Fruit fly (Drosophila melanogaster) whole organism, embryonic: ENCODE measurements around the gene CG42324.

Source experiments
- ATbp ChIP-seq: fragments of 200-800 bp; sonication (Bioruptor generic); optimal IDR thresholded peaks from 2 replicates; lab custom pipeline; 2017; ENCODE audit warnings: missing biosample characterization, mild to moderate bottlenecking, missing genetic modification characterization, missing genetic modification reagents
- Bdp1 ChIP-seq: fragments of 200-800 bp; sonication (Bioruptor generic); optimal IDR thresholded peaks from 3 replicates; lab custom pipeline; 2016; ENCODE audit warnings: missing biosample characterization, missing genetic modification characterization
- Blimp-1 ChIP-seq: fragments of 200-800 bp; sonication (Bioruptor generic); optimal IDR thresholded peaks from 3 replicates; lab custom pipeline; 2018; ENCODE audit warnings: missing biosample characterization, missing genetic modification characterization, mild to moderate bottlenecking, moderate library complexity, missing genetic modification reagents
- C15 ChIP-seq: fragments of 200-800 bp; sonication (Bioruptor generic); IDR thresholded peaks from 3 replicates; pipeline ENCODE4 v1.3.6; 2022; ENCODE audit warnings: missing biosample characterization, missing genetic modification characterization
- CG10267 ChIP-seq: fragments of 200-800 bp; sonication (Bioruptor generic); optimal IDR thresholded peaks from 2 replicates; lab custom pipeline; 2018; ENCODE audit warnings: missing biosample characterization, mild to moderate bottlenecking, missing genetic modification characterization, moderate library complexity
- CG11398 ChIP-seq: fragments of 200-800 bp; sonication (Bioruptor generic); optimal IDR thresholded peaks from 2 replicates; lab custom pipeline; 2016; ENCODE audit warnings: missing biosample characterization, missing genetic modification characterization
- CG11560 ChIP-seq: fragments of 200-800 bp; sonication (Bioruptor generic); IDR thresholded peaks from 3 replicates; pipeline ENCODE4 v1.3.6; 2022; ENCODE audit warnings: missing biosample characterization, missing genetic modification characterization
- CG14710 ChIP-seq: fragments of 200-800 bp; sonication (Bioruptor generic); optimal IDR thresholded peaks from 3 replicates; lab custom pipeline; 2019; ENCODE audit warnings: missing biosample characterization, mild to moderate bottlenecking, missing genetic modification characterization, moderate library complexity
- CG1832 ChIP-seq: fragments of 200-800 bp; sonication (Bioruptor generic); optimal IDR thresholded peaks from 2 replicates; lab custom pipeline; 2017; ENCODE audit warnings: missing biosample characterization, mild to moderate bottlenecking, missing genetic modification characterization, inconsistent platforms
- CG2889 ChIP-seq: fragments of 200-800 bp; sonication (Bioruptor generic); IDR thresholded peaks from 3 replicates; pipeline ENCODE4 v1.3.6; 2022; ENCODE audit warnings: missing biosample characterization, missing genetic modification characterization
- CG31365 ChIP-seq: fragments of 200-800 bp; sonication (Bioruptor generic); optimal IDR thresholded peaks from 2 replicates; lab custom pipeline; 2018; ENCODE audit warnings: missing biosample characterization, mild to moderate bottlenecking, missing genetic modification characterization
- CG32532 ChIP-seq: fragments of 200-800 bp; sonication (Bioruptor generic); IDR thresholded peaks from 2 replicates; pipeline ENCODE4 v1.3.6; 2022; ENCODE audit warnings: missing biosample characterization, missing genetic modification characterization
- CG3726 ChIP-seq: fragments of 200-800 bp; sonication (Bioruptor generic); IDR thresholded peaks from 3 replicates; pipeline ENCODE4, ENCODE4 v1.3.6; 2022; ENCODE audit warnings: missing biosample characterization, missing genetic modification characterization
- CG4282 ChIP-seq: fragments of 200-800 bp; sonication (Bioruptor generic); optimal IDR thresholded peaks from 2 replicates; lab custom pipeline; 2016; ENCODE audit warnings: missing biosample characterization, missing genetic modification characterization
- CG4707 ChIP-seq: fragments of 200-800 bp; sonication (Bioruptor generic); optimal IDR thresholded peaks from 2 replicates; lab custom pipeline; 2018; ENCODE audit warnings: missing biosample characterization, mild to moderate bottlenecking, missing genetic modification characterization, moderate library complexity
- CG6765 ChIP-seq: fragments of 200-800 bp; sonication (Bioruptor generic); optimal IDR thresholded peaks from 3 replicates; lab custom pipeline; 2017; ENCODE audit warnings: missing biosample characterization, mild to moderate bottlenecking, missing genetic modification characterization
- CG6813 ChIP-seq: fragments of 200-800 bp; sonication (Bioruptor generic); optimal IDR thresholded peaks from 2 replicates; lab custom pipeline; 2017; ENCODE audit warnings: missing biosample characterization, missing genetic modification characterization, mild to moderate bottlenecking, moderate library complexity, missing genetic modification reagents
- CG8388 ChIP-seq: fragments of 200-800 bp; sonication (Bioruptor generic); optimal IDR thresholded peaks from 2 replicates; lab custom pipeline; 2019; ENCODE audit warnings: missing biosample characterization, mild to moderate bottlenecking, missing genetic modification characterization, moderate library complexity
- CG9817 ChIP-seq: fragments of 200-800 bp; sonication (Bioruptor generic); optimal IDR thresholded peaks from 2 replicates; lab custom pipeline; 2018; ENCODE audit warnings: missing biosample characterization, mild to moderate bottlenecking, missing genetic modification characterization, moderate library complexity
- Dip3 ChIP-seq: fragments of 200-800 bp; sonication (Bioruptor generic); optimal IDR thresholded peaks from 3 replicates; lab custom pipeline; 2016; ENCODE audit warnings: missing biosample characterization, missing genetic modification characterization
- Elba2 ChIP-seq: fragments of 200-800 bp; sonication (Bioruptor generic); optimal IDR thresholded peaks from 3 replicates; lab custom pipeline; 2016; ENCODE audit warnings: missing biosample characterization, missing genetic modification characterization
- Ets65A ChIP-seq: fragments of 200-800 bp; sonication (Bioruptor generic); peaks from one replicate; lab custom pipeline; 2016; ENCODE audit warnings: missing biosample characterization, missing genetic modification characterization
- Hmx ChIP-seq: fragments of 200-800 bp; sonication (Bioruptor generic); optimal IDR thresholded peaks from 2 replicates; lab custom pipeline; 2016; ENCODE audit warnings: missing biosample characterization, missing genetic modification characterization
- MBD-R2 ChIP-seq: fragments of 200-800 bp; sonication (Bioruptor generic); IDR thresholded peaks from 2 replicates; pipeline ENCODE4 v1.3.6; 2022; ENCODE audit warnings: missing biosample characterization, missing genetic modification characterization
- Med ChIP-seq: fragments of 200-800 bp; sonication (Bioruptor generic); peaks from one replicate; lab custom pipeline; 2016; ENCODE audit warnings: missing biosample characterization, missing genetic modification characterization, mild to moderate bottlenecking, inconsistent platforms, moderate library complexity
- NC2β ChIP-seq: fragments of 200-800 bp; sonication (Bioruptor generic); optimal IDR thresholded peaks from 2 replicates; lab custom pipeline; 2016; ENCODE audit warnings: missing biosample characterization, missing genetic modification characterization
- Nf-YA ChIP-seq: fragments of 200-800 bp; sonication (Bioruptor generic); IDR thresholded peaks from 2 replicates; pipeline ENCODE4 v1.3.6; 2022; ENCODE audit warnings: missing biosample characterization, missing genetic modification characterization
- Oaz ChIP-seq: fragments of 200-800 bp; sonication (Bioruptor generic); IDR thresholded peaks from 2 replicates; pipeline ENCODE4 v1.3.6; 2022; ENCODE audit warnings: missing biosample characterization, missing genetic modification characterization
- Ptx1 ChIP-seq: fragments of 200-800 bp; sonication (Bioruptor generic); IDR thresholded peaks from 2 replicates; pipeline ENCODE4 v1.3.6; 2022; ENCODE audit warnings: missing biosample characterization, missing genetic modification characterization
- Rfx ChIP-seq: fragments of 200-800 bp; sonication (Bioruptor generic); IDR thresholded peaks from 2 replicates; pipeline ENCODE4 v1.3.6; 2022; ENCODE audit warnings: missing biosample characterization, missing genetic modification characterization
- Sox102F ChIP-seq: fragments of 200-800 bp; sonication (Bioruptor generic); optimal IDR thresholded peaks from 2 replicates; lab custom pipeline; 2018; ENCODE audit warnings: missing biosample characterization, mild to moderate bottlenecking, missing genetic modification characterization, moderate library complexity
- Ssrp ChIP-seq: fragments of 200-800 bp; sonication (Bioruptor generic); optimal IDR thresholded peaks from 2 replicates; lab custom pipeline; 2018; ENCODE audit warnings: missing biosample characterization, mild to moderate bottlenecking, missing genetic modification characterization, moderate library complexity
- Vsx1 ChIP-seq: fragments of 200-800 bp; sonication (Bioruptor generic); optimal IDR thresholded peaks from 2 replicates; lab custom pipeline; 2017; ENCODE audit warnings: missing biosample characterization, mild to moderate bottlenecking, missing genetic modification characterization, missing genetic modification reagents
- Xbp1 ChIP-seq: fragments of 200-800 bp; sonication (Bioruptor generic); optimal IDR thresholded peaks from 3 replicates; lab custom pipeline; 2016; ENCODE audit warnings: missing biosample characterization, mild to moderate bottlenecking, missing genetic modification characterization
- Xrp1 ChIP-seq: fragments of 200-800 bp; sonication (Bioruptor generic); IDR thresholded peaks from 2 replicates; pipeline ENCODE4 v1.3.6; 2022; ENCODE audit warnings: missing biosample characterization, missing genetic modification characterization
- aop ChIP-seq: fragments of 200-800 bp; sonication (Bioruptor generic); IDR thresholded peaks from 2 replicates; pipeline ENCODE4 v1.3.6; 2022; ENCODE audit warnings: missing biosample characterization, missing genetic modification characterization
- ci ChIP-seq: fragments of 200-800 bp; sonication (Bioruptor generic); IDR thresholded peaks from 3 replicates; pipeline ENCODE4 v1.3.6; 2022; ENCODE audit warnings: missing biosample characterization, missing genetic modification characterization
- dmrt11E ChIP-seq: fragments of 200-800 bp; sonication (Bioruptor generic); optimal IDR thresholded peaks from 3 replicates; lab custom pipeline; 2018; ENCODE audit warnings: missing biosample characterization, mild to moderate bottlenecking, missing genetic modification characterization, moderate library complexity
- dmrt99B ChIP-seq: fragments of 200-800 bp; sonication (Bioruptor generic); optimal IDR thresholded peaks from 2 replicates; lab custom pipeline; 2018; ENCODE audit warnings: missing biosample characterization, mild to moderate bottlenecking, missing genetic modification characterization, moderate library complexity
- fd3F ChIP-seq: fragments of 200-800 bp; sonication (Bioruptor generic); optimal IDR thresholded peaks from 2 replicates; lab custom pipeline; 2018; ENCODE audit warnings: missing biosample characterization, mild to moderate bottlenecking, missing genetic modification characterization, moderate library complexity
- fd64A ChIP-seq: fragments of 200-800 bp; sonication (Bioruptor generic); optimal IDR thresholded peaks from 3 replicates; lab custom pipeline; 2018; ENCODE audit warnings: missing biosample characterization, mild to moderate bottlenecking, missing genetic modification characterization
- hb ChIP-seq: fragments of 200-800 bp; sonication (Bioruptor generic); IDR thresholded peaks from 3 replicates; pipeline ENCODE4 v1.3.6; 2022; ENCODE audit warnings: missing biosample characterization, missing genetic modification characterization; ENCODE audit not compliant: partially characterized antibody
- klu ChIP-seq: fragments of 200-800 bp; sonication (Bioruptor generic); IDR thresholded peaks from 2 replicates; pipeline ENCODE4 v1.3.6; 2022; ENCODE audit warnings: missing biosample characterization, missing genetic modification characterization
- nerfin-2 ChIP-seq: fragments of 200-800 bp; sonication (Bioruptor generic); IDR thresholded peaks from 2 replicates; pipeline ENCODE4 v1.3.6; 2022; ENCODE audit warnings: missing biosample characterization, missing genetic modification characterization; ENCODE audit not compliant: partially characterized antibody
- nmo ChIP-seq: fragments of 200-800 bp; sonication (Bioruptor generic); optimal IDR thresholded peaks from 2 replicates; lab custom pipeline; 2018; ENCODE audit warnings: missing biosample characterization, mild to moderate bottlenecking, missing genetic modification characterization, moderate library complexity
- onecut ChIP-seq: fragments of 200-800 bp; sonication (Bioruptor generic); IDR thresholded peaks from 2 replicates; pipeline ENCODE4 v1.3.6; 2022; ENCODE audit warnings: missing biosample characterization, missing genetic modification characterization
- phol ChIP-seq: fragments of 200-800 bp; sonication (Bioruptor generic); optimal IDR thresholded peaks from 3 replicates; lab custom pipeline; 2018; ENCODE audit warnings: missing biosample characterization, mild to moderate bottlenecking, missing genetic modification characterization, moderate library complexity
- tll ChIP-seq, 2 experiments: fragments of 200-800 bp in 1 of 2; fragments of >200 bp in 1 of 2; sonication (Bioruptor generic) in 1 of 2; optimal IDR thresholded peaks; 2 replicates each; lab custom pipeline; 2017 to 2019; ENCODE audit warnings: missing biosample characterization in 2 of 2, missing genetic modification characterization in 2 of 2, mild to moderate bottlenecking in 1 of 2, moderate library complexity in 1 of 2
- toy ChIP-seq: fragments of 200-800 bp; sonication (Bioruptor generic); IDR thresholded peaks from 2 replicates; pipeline ENCODE4 v1.3.6; 2022; ENCODE audit warnings: missing biosample characterization, missing genetic modification characterization

Gene CG42324

dm6 chr3L:3450410-3450809 lies 21.8 kb upstream of the CG42324 start (continued):
- TF ChIP-seq Ptx1 (GFP tag; lab: Robert Waterston, UW) (0 out of 2 replicates have a peak, but pooled peaks have one; percentile 20), CG10267 (tag; lab: Kevin White, UChicago) (peak; percentile 34), CG8388 (GFP tag; lab: Kevin White, UChicago) (peak; percentile 21), Xrp1 (GFP tag; lab: Robert Waterston, UW) (peak; percentile 54), Rfx (0 out of 2 replicates have a peak, but pooled peaks have one; percentile 40), dmrt99B (tag; lab: Kevin White, UChicago) (peak; percentile 29), hb (no peak), Dip3 (GFP tag; lab: Kevin White, UChicago) (no peak), Blimp-1 (peak; percentile 5), fd3F (GFP tag; lab: Kevin White, UChicago) (peak; percentile 44), Hmx (GFP tag; lab: Kevin White, UChicago) (no peak), CG32532 (GFP tag; lab: Robert Waterston, UW) (no peak), ATbp (GFP tag; lab: Kevin White, UChicago) (peak; percentile 19), Xbp1 (GFP tag; lab: Kevin White, UChicago) (peak; percentile 39), Ssrp (peak; percentile 34), nmo (GFP tag; lab: Kevin White, UChicago) (peak; percentile 42)
- TF ChIP-seq, all 482 proteins: peak for 108

dm6 chr3L:3451774-3452173 lies 20.5 kb upstream of the CG42324 start:
- no peak for TF ChIP-seq CG31365 (tag; lab: Kevin White, UChicago)
- 0 out of 3 replicates have a peak, but pooled peaks have one; percentile 18 for TF ChIP-seq CG11560
- TF ChIP-seq CG4282 (GFP tag; lab: Kevin White, UChicago), result no peak
- no peak for TF ChIP-seq CG11398 (GFP tag; lab: Kevin White, UChicago)
- peak; percentile 62 for TF ChIP-seq Med (GFP tag; lab: Kevin White, UChicago)
- no peak for TF ChIP-seq Bdp1 (GFP tag; lab: Kevin White, UChicago)
- peak; percentile 62 for TF ChIP-seq Ets65A (GFP tag; lab: Kevin White, UChicago)
- TF ChIP-seq CG9817 (tag; lab: Kevin White, UChicago), result no peak
- no peak for TF ChIP-seq NC2β (GFP tag; lab: Kevin White, UChicago)
- no peak for TF ChIP-seq dmrt11E (tag; lab: Kevin White, UChicago)
- TF ChIP-seq klu (GFP tag; lab: Robert Waterston, UW), result 0 out of 2 replicates have a peak, but pooled peaks have one; percentile 10
- 0 out of 2 replicates have a peak, but pooled peaks have one; percentile 19 for TF ChIP-seq MBD-R2 (GFP tag; lab: Robert Waterston, UW)
- TF ChIP-seq CG14710, result no peak

dm6 chr3L:3452684-3453083 lies 19.6 kb upstream of the CG42324 start:
- TF ChIP-seq nerfin-2 (GFP tag; lab: Robert Waterston, UW) (no peak), CG3726 (GFP tag; lab: Robert Waterston, UW) (no peak), CG6813 (no peak), Nf-YA (GFP tag; lab: Robert Waterston, UW) (no peak), Elba2 (GFP tag; lab: Kevin White, UChicago) (no peak), phol (tag; lab: Kevin White, UChicago) (no peak), ci (GFP tag; lab: Robert Waterston, UW) (0 out of 3 replicates have a peak, but pooled peaks have one; percentile 35), C15 (no peak), aop (no peak), Oaz (no peak), Vsx1 (no peak), fd64A (GFP tag; lab: Kevin White, UChicago) (no peak), onecut (GFP tag; lab: Robert Waterston, UW) (no peak), CG4707 (no peak), CG2889 (no peak), CG6765 (GFP tag; lab: Kevin White, UChicago) (no peak), CG1832 (GFP tag; lab: Kevin White, UChicago) (no peak), Sox102F (GFP tag; lab: Kevin White, UChicago) (no peak), toy (GFP tag; lab: Robert Waterston, UW) (no peak), tll (GFP tag; optimal IDR thresholded peaks at IDR 0.05; lab: Kevin White, UChicago) (peak; percentile 11 to 26)
